Worm (Caenorhabditis elegans): ENCODE measurements around the gene klp-6.

DNA sequence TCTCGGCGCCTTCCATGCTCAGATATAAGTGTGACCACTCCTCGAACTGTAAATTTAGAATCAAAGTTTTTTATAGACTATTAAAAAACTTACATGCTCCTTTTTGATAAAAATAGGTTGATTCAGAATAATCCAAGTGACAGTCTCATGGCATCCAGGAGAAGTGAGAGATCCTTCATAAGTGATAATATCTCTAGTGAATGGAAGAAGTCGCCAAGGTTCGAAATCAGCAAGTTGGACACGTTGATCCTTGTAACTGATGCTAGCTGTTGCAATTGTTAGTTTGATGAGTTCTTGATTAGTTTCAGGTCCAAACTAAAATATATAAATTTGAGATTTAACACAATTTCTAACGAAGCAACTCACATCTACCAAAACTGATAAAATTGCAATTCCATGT is 52.6 kb downstream of the klp-6 start:
- TF ChIP-seq T22C8.4 (GFP tag; IDR thresholded peaks at IDR 0.05) (no peak), ztf-23 (GFP tag; IDR thresholded peaks at IDR 0.05) (no peak), ztf-29 (GFP tag; IDR thresholded peaks at IDR 0.05) (no peak)
